Worm (Caenorhabditis elegans) whole organism, L4 larva: ENCODE measurements around the gene Y116A8C.27.

Source experiments
- aly-2 ChIP-seq: sonication (generic microtip); optimal IDR thresholded peaks from 2 replicates; lab custom pipeline; 2018; ENCODE audit warnings: missing biosample characterization, missing genetic modification characterization
- ama-1 ChIP-seq: fragments of 150-350 bp; optimal IDR thresholded peaks from 2 replicates; lab custom pipeline; 2014; ENCODE audit warnings: inconsistent platforms, mixed read lengths
- daf-16 ChIP-seq, 3 experiments: sonication (generic microtip); optimal IDR thresholded peaks; 2 replicates each; lab custom pipeline; 2016 to 2017; ENCODE audit warnings: missing genetic modification characterization in 3 of 3, missing genetic modification reagents in 3 of 3, mild to moderate bottlenecking in 2 of 3, missing compliant biosample characterization in 2 of 3, missing biosample characterization in 1 of 3, moderate library complexity in 1 of 3
- dpl-1 ChIP-seq: fragments of 150-350 bp; optimal IDR thresholded peaks from 2 replicates; lab custom pipeline; 2014; ENCODE audit warnings: missing biosample characterization, missing genetic modification reagents, missing genetic modification characterization
- jun-1 ChIP-seq: fragments of 150-350 bp; optimal IDR thresholded peaks from 2 replicates; lab custom pipeline; 2014; ENCODE audit warnings: missing biosample characterization, missing genetic modification reagents, missing genetic modification characterization
- nhr-237 ChIP-seq: sonication (generic microtip); optimal IDR thresholded peaks from 2 replicates; lab custom pipeline; 2017; ENCODE audit warnings: missing biosample characterization, missing genetic modification characterization
- snpc-4 ChIP-seq: fragments of 150-350 bp; optimal IDR thresholded peaks from 2 replicates; lab custom pipeline; 2014; ENCODE audit warnings: missing biosample characterization, missing genetic modification characterization

ce11 chrIV:17048257-17048656, 47.8 kb downstream of the Y116A8C.27 start, which contains the start of gene athp-3:
- no peak for TF ChIP-seq nhr-237 (tag; lab: Kevin White, UChicago)
- no peak for TF ChIP-seq ama-1 (lab: Kevin White, UChicago)
- no peak for TF ChIP-seq aly-2
- no peak for TF ChIP-seq daf-16 (GFP tag; optimal IDR thresholded peaks at IDR 0.05; lab: Kevin White, UChicago)
- TF ChIP-seq daf-16 (tag; optimal IDR thresholded peaks at IDR 0.05; lab: Kevin White, UChicago): no peak
- TF ChIP-seq dpl-1 (GFP tag; lab: Kevin White, UChicago): no peak
- TF ChIP-seq snpc-4 (tag; lab: Kevin White, UChicago): no peak
- no peak for TF ChIP-seq jun-1
